Worm (Caenorhabditis elegans) whole organism, young adult: ENCODE measurements around the gene Y57A10C.8.

Experiments used
- B0019.2 ChIP-seq: fragments of 200-800 bp; sonication (Bioruptor generic); conservative IDR thresholded peaks from 2 replicates; pipeline ENCODE4 v1.3.6; 2022; ENCODE audit warnings: missing genetic modification reagents, missing genetic modification characterization, missing compliant biosample characterization
- B0035.1 ChIP-seq: sonication (generic microtip); optimal IDR thresholded peaks from 2 replicates; lab custom pipeline; 2016; ENCODE audit warnings: missing genetic modification characterization, mild to moderate bottlenecking, missing compliant biosample characterization, missing genotype, missing genetic modification reagents
- B0261.1 ChIP-seq: sonication (generic microtip); optimal IDR thresholded peaks from 2 replicates; lab custom pipeline; 2016; ENCODE audit warnings: mild to moderate bottlenecking, missing genetic modification characterization, moderate library complexity, missing compliant biosample characterization
- C06A6.2 ChIP-seq: fragments of 200-800 bp; sonication (Bioruptor generic); conservative IDR thresholded peaks from 2 replicates; pipeline ENCODE4 v1.3.6; 2022; ENCODE audit warnings: missing genetic modification characterization, missing compliant biosample characterization
- F23B12.7 ChIP-seq: sonication (generic microtip); optimal IDR thresholded peaks from 2 replicates; lab custom pipeline; 2017; ENCODE audit warnings: missing genetic modification characterization, mild to moderate bottlenecking, missing compliant biosample characterization, antibody characterized with exemption, moderate library complexity; ENCODE audit not compliant: insufficient read depth
- F39B2.1 ChIP-seq: fragments of 200-800 bp; sonication (Bioruptor generic); IDR thresholded peaks from 2 replicates; pipeline ENCODE4 v1.3.6; 2022; ENCODE audit warnings: missing genetic modification reagents, missing genetic modification characterization, missing compliant biosample characterization
- F49E8.2 ChIP-seq: sonication (generic microtip); optimal IDR thresholded peaks from 3 replicates; lab custom pipeline; 2017; ENCODE audit warnings: missing genetic modification characterization, mild to moderate bottlenecking, missing compliant biosample characterization, antibody characterized with exemption, moderate library complexity; ENCODE audit not compliant: insufficient read depth
- F57C9.4 ChIP-seq: sonication (generic microtip); optimal IDR thresholded peaks from 2 replicates; lab custom pipeline; 2017; ENCODE audit warnings: mild to moderate bottlenecking, missing genetic modification characterization, missing compliant biosample characterization
- K11D2.4 ChIP-seq: fragments of 200-800 bp; sonication (Bioruptor generic); IDR thresholded peaks from 2 replicates; pipeline ENCODE4 v1.3.6; 2022; ENCODE audit warnings: missing genetic modification reagents, missing genetic modification characterization, missing compliant biosample characterization
- T26A5.8 ChIP-seq: sonication (generic microtip); optimal IDR thresholded peaks from 2 replicates; lab custom pipeline; 2016; ENCODE audit warnings: missing genetic modification characterization, missing compliant biosample characterization
- Y56A3A.18 ChIP-seq: fragments of 200-800 bp; sonication (Bioruptor generic); IDR thresholded peaks from 2 replicates; pipeline ENCODE4 v1.3.6; 2022; ENCODE audit warnings: missing genetic modification reagents, missing genetic modification characterization, missing compliant biosample characterization
- Y95B8A.8 ChIP-seq: fragments of 200-800 bp; sonication (Bioruptor generic); IDR thresholded peaks from 2 replicates; pipeline ENCODE4 v1.3.6; 2022; ENCODE audit warnings: missing genetic modification reagents, missing genetic modification characterization, missing compliant biosample characterization
- akir-1 ChIP-seq: fragments of 200-800 bp; sonication (Bioruptor generic); optimal IDR thresholded peaks from 2 replicates; lab custom pipeline; 2018; ENCODE audit warnings: mild to moderate bottlenecking, missing genetic modification characterization, moderate library complexity, missing compliant biosample characterization
- aptf-2 ChIP-seq: fragments of 200-800 bp; sonication (Bioruptor generic); conservative IDR thresholded peaks from 2 replicates; pipeline ENCODE4 v1.3.6; 2022; ENCODE audit warnings: missing genetic modification reagents, missing genetic modification characterization, missing compliant biosample characterization
- athp-1 ChIP-seq: sonication (generic microtip); optimal IDR thresholded peaks from 2 replicates; lab custom pipeline; 2017; ENCODE audit warnings: mild to moderate bottlenecking, missing genetic modification characterization, missing compliant biosample characterization
- attf-6 ChIP-seq: fragments of 200-800 bp; sonication (Bioruptor generic); IDR thresholded peaks from 2 replicates; pipeline ENCODE4 v1.3.6; 2022; ENCODE audit warnings: missing genetic modification reagents, missing genetic modification characterization, missing compliant biosample characterization
- cebp-2 ChIP-seq: fragments of 200-800 bp; sonication (Bioruptor generic); IDR thresholded peaks from 2 replicates; pipeline ENCODE4 v1.3.6; 2022; ENCODE audit warnings: missing genetic modification characterization, missing compliant biosample characterization
- ceh-100 ChIP-seq: fragments of 200-800 bp; sonication (Bioruptor generic); IDR thresholded peaks from 2 replicates; pipeline ENCODE4 v1.3.6; 2022; ENCODE audit warnings: missing genetic modification reagents, missing genetic modification characterization, missing compliant biosample characterization
- die-1 ChIP-seq: sonication (generic microtip); optimal IDR thresholded peaks from 2 replicates; lab custom pipeline; 2016; ENCODE audit warnings: missing genotype, mild to moderate bottlenecking, missing genetic modification characterization, missing compliant biosample characterization
- dox-1 ChIP-seq: fragments of 200-800 bp; sonication (Bioruptor generic); IDR thresholded peaks from 2 replicates; pipeline ENCODE4 v1.3.6; 2022; ENCODE audit warnings: missing genetic modification reagents, missing genetic modification characterization, missing compliant biosample characterization
- dpff-1 ChIP-seq: sonication (generic microtip); optimal IDR thresholded peaks from 2 replicates; lab custom pipeline; 2017; ENCODE audit warnings: mild to moderate bottlenecking, missing genetic modification characterization, missing compliant biosample characterization
- egl-18 ChIP-seq: fragments of 200-800 bp; sonication (Bioruptor generic); IDR thresholded peaks from 2 replicates; pipeline ENCODE4 v1.3.6; 2022; ENCODE audit warnings: missing genetic modification reagents, missing genetic modification characterization, missing compliant biosample characterization
- ekl-4 ChIP-seq: fragments of 200-800 bp; sonication (Bioruptor generic); IDR thresholded peaks from 2 replicates; pipeline ENCODE4 v1.3.6; 2022; ENCODE audit warnings: missing genetic modification reagents, missing genetic modification characterization, missing compliant biosample characterization
- ets-4 ChIP-seq: fragments of 200-800 bp; sonication (Bioruptor generic); optimal IDR thresholded peaks from 2 replicates; lab custom pipeline; 2018; ENCODE audit warnings: mild to moderate bottlenecking, missing genetic modification characterization, missing compliant biosample characterization
- gei-17 ChIP-seq: fragments of 200-800 bp; sonication (Bioruptor generic); optimal IDR thresholded peaks from 2 replicates; lab custom pipeline; 2018; ENCODE audit warnings: mild to moderate bottlenecking, missing genetic modification characterization, missing compliant biosample characterization
- him-1 ChIP-seq: sonication (generic microtip); optimal IDR thresholded peaks from 2 replicates; lab custom pipeline; 2016; ENCODE audit warnings: missing genotype, missing genetic modification reagents, missing genetic modification characterization, missing compliant biosample characterization
- hlh-12 ChIP-seq: sonication (generic microtip); optimal IDR thresholded peaks from 2 replicates; lab custom pipeline; 2016; ENCODE audit warnings: missing genetic modification characterization, missing compliant biosample characterization
- hsf-1 ChIP-seq: fragments of 200-800 bp; sonication (Bioruptor generic); IDR thresholded peaks from 2 replicates; pipeline ENCODE4 v1.3.6; 2022; ENCODE audit warnings: missing genetic modification reagents, missing genetic modification characterization, missing compliant biosample characterization
- let-526 ChIP-seq: fragments of 200-800 bp; sonication (Bioruptor generic); IDR thresholded peaks from 2 replicates; pipeline ENCODE4 v1.3.6; 2022; ENCODE audit warnings: missing genetic modification reagents, missing genetic modification characterization, missing compliant biosample characterization
- lin-35 ChIP-seq, 3 experiments: fragments of 150-350 bp in 2 of 3; sonication (generic microtip) in 1 of 3; optimal IDR thresholded peaks; 2 replicates each; lab custom pipeline; 2014 to 2018; ENCODE audit warnings: missing biosample characterization in 3 of 3, missing genetic modification characterization in 3 of 3, missing genetic modification reagents in 3 of 3
- lin-40 ChIP-seq: sonication (generic microtip); optimal IDR thresholded peaks from 2 replicates; lab custom pipeline; 2016; ENCODE audit warnings: missing genetic modification characterization, mild to moderate bottlenecking, missing compliant biosample characterization, missing genotype, missing genetic modification reagents
- madf-6 ChIP-seq: fragments of 200-800 bp; sonication (Bioruptor generic); IDR thresholded peaks from 2 replicates; pipeline ENCODE4 v1.3.6; 2022; ENCODE audit warnings: missing genetic modification reagents, missing genetic modification characterization, missing compliant biosample characterization
- madf-8 ChIP-seq: fragments of 200-800 bp; sonication (Bioruptor generic); conservative IDR thresholded peaks from 2 replicates; pipeline ENCODE4 v1.3.6; 2022; ENCODE audit warnings: missing genetic modification reagents, missing genetic modification characterization, missing compliant biosample characterization
- mel-28 ChIP-seq: sonication (generic microtip); optimal IDR thresholded peaks from 2 replicates; lab custom pipeline; 2016; ENCODE audit warnings: borderline replicate concordance, mild to moderate bottlenecking, missing genetic modification characterization, missing compliant biosample characterization
- mes-4 ChIP-seq: sonication (generic microtip); optimal IDR thresholded peaks from 2 replicates; lab custom pipeline; 2016; ENCODE audit warnings: missing genotype, missing genetic modification characterization, missing compliant biosample characterization
- mxl-1 ChIP-seq: sonication (generic microtip); optimal IDR thresholded peaks from 2 replicates; lab custom pipeline; 2016; ENCODE audit warnings: missing genetic modification characterization, missing compliant biosample characterization
- nfya-2 ChIP-seq: fragments of 200-800 bp; sonication (Bioruptor generic); IDR thresholded peaks from 2 replicates; pipeline ENCODE4 v1.3.6; 2022; ENCODE audit warnings: missing genetic modification reagents, missing genetic modification characterization, missing compliant biosample characterization
- nhr-120 ChIP-seq: fragments of 200-800 bp; sonication (Bioruptor generic); IDR thresholded peaks from 2 replicates; pipeline ENCODE4 v1.3.6; 2022; ENCODE audit warnings: missing genetic modification characterization, missing compliant biosample characterization
- nhr-179 ChIP-seq: sonication (generic microtip); optimal IDR thresholded peaks from 2 replicates; lab custom pipeline; 2016; ENCODE audit warnings: mild to moderate bottlenecking, missing genetic modification characterization, missing compliant biosample characterization
- nhr-27 ChIP-seq: fragments of 200-800 bp; sonication (Bioruptor generic); optimal IDR thresholded peaks from 2 replicates; lab custom pipeline; 2018; ENCODE audit warnings: mild to moderate bottlenecking, missing genetic modification characterization, moderate library complexity, missing compliant biosample characterization
- rec-8 ChIP-seq, 2 experiments: sonication (generic microtip); optimal IDR thresholded peaks; 2 replicates each; lab custom pipeline; 2016; ENCODE audit warnings: mild to moderate bottlenecking in 2 of 2, missing genetic modification characterization in 2 of 2, missing genetic modification reagents in 2 of 2, missing genotype in 2 of 2, missing biosample characterization in 1 of 2, missing compliant biosample characterization in 1 of 2, moderate library complexity in 1 of 2
- repo-1 ChIP-seq: sonication (generic microtip); optimal IDR thresholded peaks from 2 replicates; lab custom pipeline; 2017; ENCODE audit warnings: mild to moderate bottlenecking, missing genetic modification characterization, missing compliant biosample characterization
- rpc-1 ChIP-seq, 2 experiments: fragments of 150-350 bp in 1 of 2; sonication (generic microtip) in 1 of 2; optimal IDR thresholded peaks; 2 replicates each; lab custom pipeline; 2014 to 2018; ENCODE audit warnings: missing biosample characterization in 1 of 2, missing genetic modification characterization in 1 of 2, missing genetic modification reagents in 1 of 2, missing genotype in 1 of 2
- snpc-1.3 ChIP-seq: sonication (generic microtip); optimal IDR thresholded peaks from 2 replicates; lab custom pipeline; 2017; ENCODE audit warnings: missing genetic modification characterization, mild to moderate bottlenecking, missing compliant biosample characterization, antibody characterized with exemption, moderate library complexity, missing genotype, missing genetic modification reagents; ENCODE audit not compliant: insufficient read depth
- snpc-3.4 ChIP-seq: sonication (generic microtip); optimal IDR thresholded peaks from 2 replicates; lab custom pipeline; 2017; ENCODE audit warnings: missing genetic modification characterization, mild to moderate bottlenecking, missing compliant biosample characterization, antibody characterized with exemption, moderate library complexity, missing genotype, missing genetic modification reagents
- tbx-9 ChIP-seq: sonication (generic microtip); optimal IDR thresholded peaks from 2 replicates; lab custom pipeline; 2016; ENCODE audit warnings: borderline replicate concordance, missing genetic modification characterization, inconsistent platforms, missing compliant biosample characterization
- unc-130 ChIP-seq: sonication (generic microtip); optimal IDR thresholded peaks from 2 replicates; lab custom pipeline; 2016; ENCODE audit warnings: missing genetic modification reagents, missing genetic modification characterization, missing compliant biosample characterization
- ztf-25 ChIP-seq: fragments of 200-800 bp; sonication (Bioruptor generic); IDR thresholded peaks from 2 replicates; pipeline ENCODE4 v1.3.6; 2022; ENCODE audit warnings: missing genetic modification reagents, missing genetic modification characterization, missing compliant biosample characterization
- ztf-26 ChIP-seq: sonication (generic microtip); optimal IDR thresholded peaks from 2 replicates; lab custom pipeline; 2017; ENCODE audit warnings: missing genetic modification characterization, missing compliant biosample characterization

Gene Y57A10C.8

DNA sequence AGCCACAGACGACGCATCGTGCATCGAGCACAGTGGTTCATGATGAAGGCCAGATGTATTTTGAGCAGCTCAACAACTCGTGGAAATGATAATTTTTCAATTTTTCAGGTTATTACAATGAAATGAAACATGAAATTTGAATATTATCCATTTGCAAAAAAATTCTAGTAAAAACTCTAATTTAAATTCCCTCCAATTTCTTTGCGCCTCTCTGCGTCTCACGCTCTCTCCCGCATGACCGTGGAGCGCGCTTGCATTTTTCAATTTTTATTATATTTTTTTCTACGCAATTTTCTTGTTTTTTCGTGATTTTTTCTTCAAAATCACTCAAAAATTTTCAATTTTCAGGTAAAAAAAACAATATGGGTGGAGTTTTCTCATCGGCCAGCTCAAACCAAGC is 29.8 kb upstream of the Y57A10C.8 start, which contains the start of gene tag-281 (continued):
- TF ChIP-seq B0261.1 (tag; lab: Kevin White, UChicago) (no peak), hsf-1 (GFP tag; lab: Robert Waterston, UW) (peak; percentile 53), madf-6 (GFP tag; lab: Robert Waterston, UW) (peak; percentile 79), egl-18 (no peak), lin-35 (GFP tag; optimal IDR thresholded peaks at IDR 0.05; lab: Kevin White, UChicago) (peak; percentile 36 to 96 (median 75)), ztf-26 (tag; lab: Kevin White, UChicago) (no peak), akir-1 (GFP tag; lab: Kevin White, UChicago) (no peak), nhr-27 (tag; lab: Kevin White, UChicago) (no peak), attf-6 (no peak), B0035.1 (tag; lab: Kevin White, UChicago) (no peak), gei-17 (GFP tag; lab: Kevin White, UChicago) (no peak), ets-4 (GFP tag; lab: Kevin White, UChicago) (no peak), hlh-12 (tag; lab: Kevin White, UChicago) (no peak), B0019.2 (GFP tag; lab: Robert Waterston, UW) (no peak), dox-1 (peak; percentile 56; the same call in 1 of the 2 replicates), dpff-1 (tag; lab: Kevin White, UChicago) (no peak), cebp-2 (GFP tag; lab: Robert Waterston, UW) (no peak), rec-8 (tag; optimal IDR thresholded peaks at IDR 0.05; lab: Kevin White, UChicago) (no peak), repo-1 (tag; lab: Kevin White, UChicago) (no peak), mxl-1 (tag; lab: Kevin White, UChicago) (no peak), mes-4 (tag; lab: Kevin White, UChicago) (no peak), snpc-3.4 (tag; lab: Kevin White, UChicago) (no peak), mel-28 (no peak), aptf-2 (GFP tag; lab: Robert Waterston, UW) (no peak), rpc-1 (optimal IDR thresholded peaks at IDR 0.05; lab: Kevin White, UChicago) (no peak), rpc-1 (tag; optimal IDR thresholded peaks at IDR 0.05; lab: Kevin White, UChicago) (no peak), nhr-179 (no peak), ztf-25 (GFP tag; lab: Robert Waterston, UW) (no peak), Y56A3A.18 (GFP tag; lab: Robert Waterston, UW) (no peak), nhr-120 (no peak), Y95B8A.8 (GFP tag; lab: Robert Waterston, UW) (no peak), F49E8.2 (peak; percentile 41), F39B2.1 (GFP tag; lab: Robert Waterston, UW) (no peak), lin-40 (tag; lab: Kevin White, UChicago) (no peak), die-1 (tag; lab: Kevin White, UChicago) (no peak), unc-130 (no peak), him-1 (tag; lab: Kevin White, UChicago) (no peak), C06A6.2 (no peak), snpc-1.3 (tag; lab: Kevin White, UChicago) (peak; percentile 38), tbx-9 (tag; lab: Kevin White, UChicago) (no peak), F23B12.7 (no peak), K11D2.4 (GFP tag; lab: Robert Waterston, UW) (peak; percentile 52; the same call in 1 of the 2 replicates), ekl-4 (GFP tag; lab: Robert Waterston, UW) (no peak), nfya-2 (no peak), ceh-100 (GFP tag; lab: Robert Waterston, UW) (no peak; the same call in 1 of the 2 replicates), T26A5.8 (tag; lab: Kevin White, UChicago) (no peak), F57C9.4 (tag; lab: Kevin White, UChicago) (no peak), madf-8 (GFP tag; lab: Robert Waterston, UW) (peak; percentile 32; the same call in 1 of the 2 replicates), athp-1 (tag; lab: Kevin White, UChicago) (peak; percentile 25), let-526 (GFP tag; lab: Robert Waterston, UW) (no peak)
